Fruit fly (Drosophila melanogaster): ENCODE measurements around the gene CG42238.

DNA sequence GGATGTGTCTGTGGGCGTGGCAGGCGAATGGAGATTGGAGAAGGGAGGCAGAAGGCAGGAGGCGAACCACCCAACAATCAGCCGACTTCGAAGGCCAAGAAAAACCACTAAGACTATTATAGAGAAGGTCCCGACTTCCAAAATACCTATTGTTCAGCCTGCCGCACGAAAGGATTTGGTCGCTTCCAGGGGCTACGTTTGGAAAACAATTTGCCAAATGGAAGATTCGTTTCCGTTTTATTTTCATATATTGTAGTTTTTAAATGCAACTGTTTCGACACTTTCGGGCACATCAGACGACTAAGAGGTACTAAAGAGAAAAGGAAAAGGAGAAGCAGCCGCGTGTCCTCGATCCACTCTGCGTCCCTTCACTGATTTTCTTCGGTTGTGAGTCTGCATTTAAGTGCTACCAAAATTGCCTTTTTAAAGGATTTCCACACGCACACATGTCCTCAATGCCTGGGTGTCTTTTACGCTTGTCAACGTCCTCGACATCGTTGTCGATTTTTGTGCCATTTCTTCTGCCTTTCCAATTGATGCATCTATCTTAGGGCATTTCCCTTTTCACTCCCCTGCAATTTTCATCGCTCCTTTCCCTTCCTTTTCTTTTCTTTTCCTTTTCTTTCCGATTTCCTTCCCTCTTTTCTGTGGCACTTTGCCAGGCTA, 16.1 kb downstream of the CG42238 start:
- TF ChIP-seq pan (optimal IDR thresholded peaks at IDR 0.05) (no peak), usp (GFP tag; optimal IDR thresholded peaks at IDR 0.05) (no peak), fru (GFP tag; optimal IDR thresholded peaks at IDR 0.05) (no peak), Abd-B (GFP tag; optimal IDR thresholded peaks at IDR 0.05) (no peak), lola (GFP tag; optimal IDR thresholded peaks at IDR 0.05) (no peak), psq (GFP tag; optimal IDR thresholded peaks at IDR 0.05) (no peak), br (GFP tag; optimal IDR thresholded peaks at IDR 0.05) (no peak), Dif (GFP tag; optimal IDR thresholded peaks at IDR 0.05; ENCODE audit: partially characterized antibody) (no peak), Hr83 (GFP tag; optimal IDR thresholded peaks at IDR 0.05; ENCODE audit: poor library complexity, severe bottlenecking) (no peak)
